Fruit fly (Drosophila melanogaster) whole organism, embryonic: Measurements from ENCODE around the gene His3.3B.
A peak's percentile ranks its signal among the peaks of the same experiment; 100 is the strongest.

Experiments used
- CG12071 ChIP-seq: fragments of 200-800 bp; sonication (Bioruptor generic); optimal IDR thresholded peaks from 3 replicates; lab custom pipeline; 2018; ENCODE audit warnings: missing biosample characterization, mild to moderate bottlenecking, missing genetic modification characterization
- CG12942 ChIP-seq: fragments of 200-800 bp; sonication (Bioruptor generic); optimal IDR thresholded peaks from 3 replicates; lab custom pipeline; 2016; ENCODE audit warnings: missing biosample characterization, missing genetic modification characterization
- CG13624 ChIP-seq: fragments of 200-800 bp; sonication (Bioruptor generic); optimal IDR thresholded peaks from 2 replicates; lab custom pipeline; 2016; ENCODE audit warnings: missing biosample characterization, missing genetic modification characterization
- CG14441 ChIP-seq: fragments of 200-800 bp; sonication (Bioruptor generic); IDR thresholded peaks from 2 replicates; pipeline ENCODE4 v1.3.6; 2022; ENCODE audit warnings: missing biosample characterization, missing genetic modification characterization
- CG15073 ChIP-seq: fragments of 200-800 bp; sonication (Bioruptor generic); optimal IDR thresholded peaks from 2 replicates; lab custom pipeline; 2016; ENCODE audit warnings: missing biosample characterization, missing genetic modification characterization
- CG1647 ChIP-seq: fragments of 200-800 bp; sonication (Bioruptor generic); optimal IDR thresholded peaks from 3 replicates; lab custom pipeline; 2016; ENCODE audit warnings: missing biosample characterization, missing genetic modification characterization
- CG16815 ChIP-seq: fragments of 200-800 bp; sonication (Bioruptor generic); optimal IDR thresholded peaks from 3 replicates; lab custom pipeline; 2017; ENCODE audit warnings: missing biosample characterization, mild to moderate bottlenecking, missing genetic modification characterization
- CG17359 ChIP-seq: fragments of 200-800 bp; sonication (Bioruptor generic); optimal IDR thresholded peaks from 3 replicates; lab custom pipeline; 2018; ENCODE audit warnings: missing biosample characterization, mild to moderate bottlenecking, missing genetic modification characterization, moderate library complexity
- CG18599 ChIP-seq: fragments of 200-800 bp; sonication (Bioruptor generic); optimal IDR thresholded peaks from 3 replicates; lab custom pipeline; 2017; ENCODE audit warnings: missing biosample characterization, missing genetic modification characterization, mild to moderate bottlenecking, moderate library complexity, missing genetic modification reagents
- CG2199 ChIP-seq: fragments of 200-800 bp; sonication (Bioruptor generic); IDR thresholded peaks from 3 replicates; pipeline ENCODE4 v1.3.6; 2022; ENCODE audit warnings: missing biosample characterization, missing genetic modification characterization
- CG31224 ChIP-seq: fragments of 200-800 bp; sonication (Bioruptor generic); IDR thresholded peaks from 2 replicates; pipeline ENCODE4 v1.3.6; 2022; ENCODE audit warnings: missing biosample characterization, missing genetic modification characterization
- CG33213 ChIP-seq: fragments of 200-800 bp; sonication (Bioruptor generic); optimal IDR thresholded peaks from 3 replicates; lab custom pipeline; 2016; ENCODE audit warnings: missing biosample characterization, missing genetic modification characterization
- CG3838 ChIP-seq: fragments of 200-800 bp; sonication (Bioruptor generic); optimal IDR thresholded peaks from 3 replicates; lab custom pipeline; 2016; ENCODE audit warnings: missing biosample characterization, missing genetic modification characterization
- CG4424 ChIP-seq: fragments of 200-800 bp; sonication (Bioruptor generic); optimal IDR thresholded peaks from 3 replicates; lab custom pipeline; 2016; ENCODE audit warnings: missing biosample characterization, missing genetic modification characterization
- CG6175 ChIP-seq: fragments of 200-800 bp; sonication (Bioruptor generic); IDR thresholded peaks from 3 replicates; pipeline ENCODE4 v1.3.6; 2022; ENCODE audit warnings: missing biosample characterization, missing genetic modification characterization
- CG7987 ChIP-seq: fragments of 200-800 bp; sonication (Bioruptor generic); optimal IDR thresholded peaks from 2 replicates; lab custom pipeline; 2018; ENCODE audit warnings: missing biosample characterization, mild to moderate bottlenecking, missing genetic modification characterization, moderate library complexity
- CG8388 ChIP-seq: fragments of 200-800 bp; sonication (Bioruptor generic); optimal IDR thresholded peaks from 2 replicates; lab custom pipeline; 2019; ENCODE audit warnings: missing biosample characterization, mild to moderate bottlenecking, missing genetic modification characterization, moderate library complexity
- Dad ChIP-seq: fragments of 200-800 bp; sonication (Bioruptor generic); optimal IDR thresholded peaks from 3 replicates; lab custom pipeline; 2016; ENCODE audit warnings: missing biosample characterization, missing genetic modification characterization
- Ets97D ChIP-seq: fragments of 200-800 bp; sonication (Bioruptor generic); optimal IDR thresholded peaks from 3 replicates; lab custom pipeline; 2016; ENCODE audit warnings: missing biosample characterization, missing genetic modification characterization
- Fer1 ChIP-seq: fragments of 200-800 bp; sonication (Bioruptor generic); optimal IDR thresholded peaks from 2 replicates; lab custom pipeline; 2017; ENCODE audit warnings: missing biosample characterization, mild to moderate bottlenecking, missing genetic modification characterization
- Fer3 ChIP-seq: fragments of 200-800 bp; sonication (Bioruptor generic); optimal IDR thresholded peaks from 2 replicates; lab custom pipeline; 2018; ENCODE audit warnings: missing biosample characterization, mild to moderate bottlenecking, missing genetic modification characterization, moderate library complexity
- Hr3 ChIP-seq: fragments of 200-800 bp; sonication (Bioruptor generic); optimal IDR thresholded peaks from 3 replicates; lab custom pipeline; 2016; ENCODE audit warnings: missing biosample characterization, missing genetic modification characterization
- Lhr ChIP-seq: fragments of 200-800 bp; sonication (Bioruptor generic); optimal IDR thresholded peaks from 3 replicates; lab custom pipeline; 2017; ENCODE audit warnings: mild to moderate bottlenecking, missing biosample characterization, missing genetic modification reagents, missing genetic modification characterization
- NC2β ChIP-seq: fragments of 200-800 bp; sonication (Bioruptor generic); optimal IDR thresholded peaks from 2 replicates; lab custom pipeline; 2016; ENCODE audit warnings: missing biosample characterization, missing genetic modification characterization
- NK7.1 ChIP-seq: fragments of 200-800 bp; sonication (Bioruptor generic); optimal IDR thresholded peaks from 3 replicates; lab custom pipeline; 2016; ENCODE audit warnings: missing biosample characterization, missing genetic modification characterization
- Oli ChIP-seq: fragments of 200-800 bp; sonication (Bioruptor generic); optimal IDR thresholded peaks from 2 replicates; lab custom pipeline; 2018; ENCODE audit warnings: missing biosample characterization, mild to moderate bottlenecking, missing genetic modification characterization, moderate library complexity
- PHDP ChIP-seq: fragments of 200-800 bp; sonication (Bioruptor generic); optimal IDR thresholded peaks from 3 replicates; lab custom pipeline; 2018; ENCODE audit warnings: missing biosample characterization, mild to moderate bottlenecking, missing genetic modification characterization, moderate library complexity
- ara ChIP-seq: fragments of 200-800 bp; sonication (Bioruptor generic); IDR thresholded peaks from 2 replicates; pipeline ENCODE4 v1.3.6; 2022; ENCODE audit warnings: missing biosample characterization, missing genetic modification characterization
- ase ChIP-seq: fragments of 200-800 bp; sonication (Bioruptor generic); IDR thresholded peaks from 3 replicates; pipeline ENCODE4 v1.3.6; 2022; ENCODE audit warnings: missing biosample characterization, missing genetic modification characterization
- bsh ChIP-seq, 2 experiments: fragments of 200-800 bp; sonication (Bioruptor generic); optimal IDR thresholded peaks; 2 replicates each; lab custom pipeline; 2017 to 2018; ENCODE audit warnings: mild to moderate bottlenecking in 2 of 2, missing biosample characterization in 2 of 2, missing genetic modification characterization in 2 of 2, moderate library complexity in 1 of 2
- cad ChIP-seq: fragments of >200 bp; optimal IDR thresholded peaks from 2 replicates; lab custom pipeline; 2017; ENCODE audit warnings: missing biosample characterization, missing genetic modification characterization
- cg ChIP-seq: fragments of 200-800 bp; sonication (Bioruptor generic); optimal IDR thresholded peaks from 3 replicates; lab custom pipeline; 2019; ENCODE audit warnings: missing biosample characterization, mild to moderate bottlenecking, missing genetic modification characterization, moderate library complexity
- chm ChIP-seq: fragments of 200-800 bp; sonication (Bioruptor generic); IDR thresholded peaks from 2 replicates; pipeline ENCODE4 v1.3.6; 2022; ENCODE audit warnings: missing biosample characterization, missing genetic modification characterization
- cwo ChIP-seq: fragments of 200-800 bp; sonication (Bioruptor generic); optimal IDR thresholded peaks from 3 replicates; lab custom pipeline; 2017; ENCODE audit warnings: missing biosample characterization, missing genetic modification characterization, mild to moderate bottlenecking, moderate library complexity, missing genetic modification reagents
- dan ChIP-seq: fragments of 200-800 bp; sonication (Bioruptor generic); IDR thresholded peaks from 2 replicates; pipeline ENCODE4 v1.3.6; 2022; ENCODE audit warnings: missing biosample characterization, missing genetic modification characterization
- dpn ChIP-seq, 2 experiments: fragments of 200-800 bp; sonication (Bioruptor generic); optimal IDR thresholded peaks; 3 replicates each; lab custom pipeline; 2016; ENCODE audit warnings: missing biosample characterization in 2 of 2, missing genetic modification characterization in 2 of 2
- ems ChIP-seq: fragments of 200-800 bp; sonication (Bioruptor generic); optimal IDR thresholded peaks from 3 replicates; lab custom pipeline; 2016; ENCODE audit warnings: missing biosample characterization, missing genetic modification characterization
- eve ChIP-seq, 2 experiments: fragments of >200 bp; optimal IDR thresholded peaks; 2 replicates each; lab custom pipeline; 2017; ENCODE audit warnings: missing biosample characterization in 2 of 2, missing genetic modification characterization in 2 of 2
- ewg ChIP-seq: fragments of 200-800 bp; sonication (Bioruptor generic); optimal IDR thresholded peaks from 3 replicates; lab custom pipeline; 2017; ENCODE audit warnings: mild to moderate bottlenecking, missing biosample characterization, missing genetic modification reagents, missing genetic modification characterization
- exex ChIP-seq: fragments of 200-800 bp; sonication (Bioruptor generic); optimal IDR thresholded peaks from 4 replicates; lab custom pipeline; 2018; ENCODE audit warnings: missing biosample characterization, mild to moderate bottlenecking, missing genetic modification characterization, moderate library complexity
- gfzf ChIP-seq: fragments of 200-800 bp; sonication (Bioruptor generic); optimal IDR thresholded peaks from 2 replicates; lab custom pipeline; 2016; ENCODE audit warnings: missing biosample characterization, mild to moderate bottlenecking, missing genetic modification characterization, moderate library complexity
- insv ChIP-seq, 2 experiments: fragments of 200-800 bp; sonication (Bioruptor generic); optimal IDR thresholded peaks; 3 replicates each; lab custom pipeline; 2016 to 2018; ENCODE audit warnings: missing biosample characterization in 2 of 2, missing genetic modification characterization in 2 of 2
- jumu ChIP-seq: fragments of 200-800 bp; sonication (Bioruptor generic); optimal IDR thresholded peaks from 3 replicates; lab custom pipeline; 2016; ENCODE audit warnings: missing biosample characterization, missing genetic modification characterization
- kni ChIP-seq: fragments of 200-800 bp; sonication (Bioruptor generic); optimal IDR thresholded peaks from 3 replicates; lab custom pipeline; 2017; ENCODE audit warnings: mild to moderate bottlenecking, missing biosample characterization, missing genetic modification reagents, missing genetic modification characterization
- nerfin-1 ChIP-seq: fragments of 200-800 bp; sonication (Bioruptor generic); optimal IDR thresholded peaks from 3 replicates; lab custom pipeline; 2019; ENCODE audit warnings: missing biosample characterization, mild to moderate bottlenecking, missing genetic modification characterization, moderate library complexity
- scrt ChIP-seq: fragments of 200-800 bp; sonication (Bioruptor generic); optimal IDR thresholded peaks from 2 replicates; lab custom pipeline; 2018; ENCODE audit warnings: missing biosample characterization, mild to moderate bottlenecking, missing genetic modification characterization, moderate library complexity
- so ChIP-seq: fragments of 200-800 bp; sonication (Bioruptor generic); IDR thresholded peaks from 3 replicates; pipeline ENCODE4 v1.3.6; 2022; ENCODE audit warnings: missing biosample characterization, missing genetic modification characterization
- toy ChIP-seq: fragments of 200-800 bp; sonication (Bioruptor generic); IDR thresholded peaks from 2 replicates; pipeline ENCODE4 v1.3.6; 2022; ENCODE audit warnings: missing biosample characterization, missing genetic modification characterization
- ttk ChIP-seq: fragments of 200-800 bp; sonication (Bioruptor generic); IDR thresholded peaks from 2 replicates; pipeline ENCODE4 v2.1.2; 2022; ENCODE audit warnings: missing biosample characterization, missing genetic modification characterization
- unpg ChIP-seq: fragments of 200-800 bp; sonication (Bioruptor generic); optimal IDR thresholded peaks from 3 replicates; lab custom pipeline; 2018; ENCODE audit warnings: missing biosample characterization, mild to moderate bottlenecking, missing genetic modification characterization, moderate library complexity
- vnd ChIP-seq: fragments of 200-800 bp; sonication (Bioruptor generic); IDR thresholded peaks from 3 replicates; pipeline ENCODE4 v1.3.6; 2022; ENCODE audit warnings: missing biosample characterization, missing genetic modification characterization; ENCODE audit not compliant: partially characterized antibody

His3.3B gene

dm6 chrX:9196362-9196761 is 39.9 kb upstream of the His3.3B start, which contains the start of gene CG12118 (continued):
- TF ChIP-seq chm (peak; percentile 92), ara (GFP tag; lab: Robert Waterston, UW) (peak; percentile 73), Hr3 (GFP tag; lab: Kevin White, UChicago) (peak; percentile 84), dpn (GFP tag; optimal IDR thresholded peaks at IDR 0.05; lab: Kevin White, UChicago) (peak; percentile 21 to 88), CG6175 (GFP tag; lab: Robert Waterston, UW) (0 out of 3 replicates have a peak, but pooled peaks have one; percentile 22), dan (GFP tag; lab: Robert Waterston, UW) (no peak), CG14441 (GFP tag; lab: Robert Waterston, UW) (peak; percentile 78), unpg (GFP tag; lab: Kevin White, UChicago) (peak; percentile 81), CG4424 (GFP tag; lab: Kevin White, UChicago) (peak; percentile 77), gfzf (GFP tag; lab: Kevin White, UChicago) (no peak), nerfin-1 (tag; lab: Kevin White, UChicago) (peak; percentile 59), jumu (GFP tag; lab: Kevin White, UChicago) (no peak), CG33213 (GFP tag; lab: Kevin White, UChicago) (no peak), cad (GFP tag; lab: Kevin White, UChicago) (no peak), CG2199 (GFP tag; lab: Robert Waterston, UW) (no peak), insv (GFP tag; optimal IDR thresholded peaks at IDR 0.05; lab: Kevin White, UChicago) (peak in 1 of 2 experiments; percentile 7), CG7987 (peak; percentile 44), vnd (GFP tag; lab: Robert Waterston, UW) (peak; percentile 94), Lhr (peak; percentile 52), CG8388 (GFP tag; lab: Kevin White, UChicago) (peak; percentile 78), cg (no peak), CG13624 (peak; percentile 5), scrt (GFP tag; lab: Kevin White, UChicago) (peak; percentile 43), toy (GFP tag; lab: Robert Waterston, UW) (no peak), ewg (GFP tag; lab: Kevin White, UChicago) (peak; percentile 33), CG16815 (peak; percentile 55), bsh (GFP tag; optimal IDR thresholded peaks at IDR 0.05; lab: Kevin White, UChicago) (peak in 1 of 2 experiments; percentile 84), kni (GFP tag; lab: Kevin White, UChicago) (no peak), so (GFP tag; lab: Robert Waterston, UW) (peak; percentile 56; the same call in 1 of the 3 replicates), ems (GFP tag; lab: Kevin White, UChicago) (peak; percentile 17), CG17359 (peak; percentile 80), CG12071 (GFP tag; lab: Kevin White, UChicago) (no peak), ase (GFP tag; lab: Robert Waterston, UW) (peak; percentile 71; the same call in 2 of the 3 replicates), Oli (tag; lab: Kevin White, UChicago) (peak; percentile 59), ttk (GFP tag; lab: Robert Waterston, UW) (peak; percentile 71), Fer3 (tag; lab: Kevin White, UChicago) (peak; percentile 75), PHDP (tag; lab: Kevin White, UChicago) (peak; percentile 77), Dad (GFP tag; lab: Kevin White, UChicago) (no peak), NK7.1 (GFP tag; lab: Kevin White, UChicago) (no peak), CG18599 (GFP tag; lab: Kevin White, UChicago) (peak; percentile 72), NC2β (GFP tag; lab: Kevin White, UChicago) (peak; percentile 46), CG12942 (GFP tag; lab: Kevin White, UChicago) (peak; percentile 81), exex (tag; lab: Kevin White, UChicago) (peak; percentile 50), CG31224 (GFP tag; lab: Robert Waterston, UW) (peak; percentile 79), CG15073 (GFP tag; lab: Kevin White, UChicago) (no peak), CG1647 (no peak), Ets97D (peak; percentile 36), Fer1 (GFP tag; lab: Kevin White, UChicago) (peak; percentile 70), CG3838 (peak; percentile 38), cwo (GFP tag; lab: Kevin White, UChicago) (peak; percentile 49), eve (GFP tag; optimal IDR thresholded peaks at IDR 0.05; lab: Kevin White, UChicago) (no peak)
